Worm (Caenorhabditis elegans): Measurements from ENCODE around the gene sdz-38.

Gene sdz-38

DNA sequence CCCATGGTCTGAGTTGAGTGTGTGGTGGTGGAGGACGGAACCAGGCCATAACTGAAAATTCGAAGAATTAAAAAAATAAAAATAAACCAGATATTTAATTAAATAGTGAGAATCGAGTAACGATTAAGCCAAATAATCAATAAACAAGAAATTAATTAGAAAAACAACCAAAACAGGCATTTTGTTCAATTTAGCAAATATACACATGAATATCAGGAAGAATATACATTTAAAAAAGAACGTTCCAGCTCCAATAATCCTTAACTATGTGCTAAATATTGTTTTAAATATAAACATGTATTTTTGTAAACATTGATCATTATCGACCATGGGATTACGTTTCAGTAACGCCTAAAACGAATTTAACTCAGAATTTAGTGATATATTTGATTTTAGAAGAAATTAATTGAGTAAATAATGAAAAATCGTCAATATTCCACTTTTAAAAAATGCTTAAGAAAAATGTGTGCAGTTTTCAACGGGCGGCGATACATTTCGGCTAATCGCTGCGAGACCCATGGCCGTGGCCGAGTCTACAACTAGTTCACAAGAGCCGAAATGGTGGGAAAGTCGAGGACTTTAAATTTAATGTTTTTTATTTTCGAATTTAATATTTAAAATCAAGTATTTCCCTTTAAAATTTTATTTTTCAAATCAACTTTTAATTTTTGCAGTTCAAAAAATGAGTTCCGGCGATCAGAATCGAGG, 13.5 kb downstream of the sdz-38 start, which contains the start of the genes R53.4 and psf-1 (continued):
- no peak for TF ChIP-seq ztf-25 (GFP tag; IDR thresholded peaks at IDR 0.05)
- no peak for TF ChIP-seq zim-3 (tag; optimal IDR thresholded peaks at IDR 0.05)
- no peak for TF ChIP-seq lin-40 (tag; optimal IDR thresholded peaks at IDR 0.05)
- TF ChIP-seq bed-2 (GFP tag; IDR thresholded peaks at IDR 0.05) = no peak
- TF ChIP-seq madf-10 (tag; optimal IDR thresholded peaks at IDR 0.05) = peak; percentile 4
- no peak for TF ChIP-seq F37B4.10 (GFP tag; IDR thresholded peaks at IDR 0.05)
- no peak for TF ChIP-seq athp-1 (tag; optimal IDR thresholded peaks at IDR 0.05)
- TF ChIP-seq Y53F4B.3 (GFP tag; IDR thresholded peaks at IDR 0.05) = no peak
- peak; percentile 62 for TF ChIP-seq lsl-1 (GFP tag; optimal IDR thresholded peaks at IDR 0.05)
- TF ChIP-seq K12H6.12 (tag; optimal IDR thresholded peaks at IDR 0.05) = no peak
- 0 out of 2 replicates have a peak, but pooled peaks have one; percentile 11 for TF ChIP-seq Y67H2A.10 (GFP tag; conservative IDR thresholded peaks at IDR 0.05)
- no peak for TF ChIP-seq zfh-2 (GFP tag; conservative IDR thresholded peaks at IDR 0.05)
- no peak for TF ChIP-seq lsy-27 (tag; optimal IDR thresholded peaks at IDR 0.05; ENCODE audit: borderline replicate concordance, insufficient read depth)
- TF ChIP-seq cebp-1 (GFP tag; IDR thresholded peaks at IDR 0.05) = no peak
- peak; percentile 37 for TF ChIP-seq cebp-1 (tag; optimal IDR thresholded peaks at IDR 0.05)

DNA sequence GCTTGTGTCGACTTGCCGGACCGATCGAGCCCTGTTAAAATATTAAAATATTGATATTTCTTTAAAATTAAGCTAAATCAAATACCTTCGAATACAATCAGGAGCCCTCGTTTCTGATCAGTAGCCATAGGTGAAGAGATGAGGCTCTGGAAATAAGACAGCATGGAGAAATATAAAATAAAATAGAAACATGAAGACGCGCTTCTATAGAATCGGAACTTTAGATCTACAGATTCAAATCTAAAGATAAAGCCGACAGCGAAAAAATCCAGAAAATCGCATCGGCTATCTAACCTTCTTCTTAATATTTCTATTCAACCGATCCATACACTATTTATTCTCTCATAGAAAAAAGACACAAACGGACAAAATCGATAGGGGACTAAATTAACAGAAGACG, 14.7 kb downstream of the sdz-38 start, which contains the start of gene dtmk-1:
dtmk-1 (minus strand) TSS at position 146 of the 400 bp plus-strand sequence.
- TF ChIP-seq ama-1 (optimal IDR thresholded peaks at IDR 0.05) = peak; percentile 11
- peak in 1 of 2 experiments; percentile 47 for TF ChIP-seq ama-1 (GFP tag; optimal IDR thresholded peaks at IDR 0.05)
- TF ChIP-seq xnd-1 (tag; optimal IDR thresholded peaks at IDR 0.05) = no peak
- TF ChIP-seq hmg-1.2 (GFP tag; IDR thresholded peaks at IDR 0.05) = 0 out of 2 replicates have a peak, but pooled peaks have one; percentile 12
- peak; percentile 17 for TF ChIP-seq snpc-1.1 (tag; optimal IDR thresholded peaks at IDR 0.05; ENCODE audit: insufficient read depth)
- no peak for TF ChIP-seq F39B2.1 (GFP tag; IDR thresholded peaks at IDR 0.05)
- 0 out of 2 replicates have a peak, but pooled peaks have one; percentile 21 for TF ChIP-seq ekl-4 (GFP tag; IDR thresholded peaks at IDR 0.05)
- no peak for TF ChIP-seq hmg-20 (GFP tag; IDR thresholded peaks at IDR 0.05)

ce11 chrII:9965325-9965724, 16.3 kb downstream of the sdz-38 start:
- TF ChIP-seq sptf-2 (GFP tag; optimal IDR thresholded peaks at IDR 0.05) (no peak), zim-3 (tag; optimal IDR thresholded peaks at IDR 0.05) (no peak), Y67H2A.10 (GFP tag; conservative IDR thresholded peaks at IDR 0.05) (no peak), attf-5 (GFP tag; optimal IDR thresholded peaks at IDR 0.05) (no peak)

DNA sequence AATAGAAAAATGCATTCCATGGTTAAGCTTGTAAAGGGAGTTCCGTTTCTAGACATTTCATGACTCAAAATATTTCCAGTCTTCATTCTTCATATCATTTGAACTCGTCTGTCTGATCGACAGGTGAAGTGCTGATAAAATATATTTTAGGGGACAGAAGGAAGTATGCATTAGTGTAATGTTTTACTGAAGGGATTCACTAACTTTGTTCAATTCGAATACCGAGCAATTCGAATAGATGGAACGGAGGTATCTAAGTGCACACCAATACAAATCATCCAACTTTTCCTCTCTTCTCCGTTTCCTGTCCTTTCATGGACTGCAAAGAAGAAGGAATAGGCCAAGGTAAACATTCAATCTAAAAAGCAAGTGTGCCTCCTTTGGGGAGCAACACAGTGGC, 17.9 kb downstream of the sdz-38 start:
- TF ChIP-seq tbp1 (GFP tag; optimal IDR thresholded peaks at IDR 0.05) = no peak
- no peak for TF ChIP-seq Y67H2A.10 (GFP tag; conservative IDR thresholded peaks at IDR 0.05)
- TF ChIP-seq dox-1 (GFP tag; IDR thresholded peaks at IDR 0.05) = 0 out of 2 replicates have a peak, but pooled peaks have one; percentile 2
- TF ChIP-seq nhr-80 (tag; optimal IDR thresholded peaks at IDR 0.05) = peak; percentile 65
- TF ChIP-seq nhr-27 (tag; optimal IDR thresholded peaks at IDR 0.05) = no peak
- TF ChIP-seq madf-10 (tag; optimal IDR thresholded peaks at IDR 0.05) = no peak
- TF ChIP-seq Y53F4B.3 (GFP tag; IDR thresholded peaks at IDR 0.05) = no peak
- TF ChIP-seq Y95B8A.8 (GFP tag; IDR thresholded peaks at IDR 0.05) = no peak
- no peak for TF ChIP-seq snpc-4 (GFP tag; optimal IDR thresholded peaks at IDR 0.05)
- no peak for TF ChIP-seq snpc-4 (tag; optimal IDR thresholded peaks at IDR 0.05)
